Worm (Caenorhabditis elegans): ENCODE measurements around the gene dct-14.

The dct-14 gene

DNA sequence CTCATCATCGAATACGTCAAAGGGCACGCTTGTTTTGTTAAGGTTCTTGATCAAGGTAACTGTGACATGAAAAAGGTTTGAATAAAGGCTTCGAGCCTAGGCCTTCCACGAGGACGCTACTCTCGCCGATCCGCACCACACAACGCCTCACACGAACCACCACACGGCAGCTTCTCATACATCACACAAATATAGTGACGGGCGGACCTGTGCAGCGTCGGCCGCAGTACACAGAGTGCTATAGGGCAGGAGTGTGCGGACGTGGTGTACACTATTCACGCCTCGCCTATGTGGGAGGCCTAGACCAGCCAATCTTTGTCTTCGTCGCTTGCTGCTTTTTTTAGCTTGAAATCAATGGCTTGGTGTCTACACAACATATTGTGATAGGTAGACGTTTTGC is 44.7 kb downstream of the dct-14 start (continued):
- no peak for TF ChIP-seq sox-4 (tag; optimal IDR thresholded peaks at IDR 0.05)
- no peak for TF ChIP-seq C34B4.2 (tag; optimal IDR thresholded peaks at IDR 0.05)
- no peak for TF ChIP-seq ztf-11 (tag; optimal IDR thresholded peaks at IDR 0.05)
- no peak for TF ChIP-seq mep-1 (tag; optimal IDR thresholded peaks at IDR 0.05)
- no peak for TF ChIP-seq ceh-88 (GFP tag; IDR thresholded peaks at IDR 0.05)
- TF ChIP-seq blmp-1 (tag; optimal IDR thresholded peaks at IDR 0.05), result no peak
- no peak for TF ChIP-seq ceh-90 (tag; optimal IDR thresholded peaks at IDR 0.05)
- no peak for TF ChIP-seq sup-37 (GFP tag; optimal IDR thresholded peaks at IDR 0.05)
- TF ChIP-seq ceh-82 (tag; optimal IDR thresholded peaks at IDR 0.05), result peak in 2 of 3 experiments; percentile 16 to 18
- no peak for TF ChIP-seq egl-27 (tag; optimal IDR thresholded peaks at IDR 0.05)
- no peak for TF ChIP-seq zip-4 (GFP tag; optimal IDR thresholded peaks at IDR 0.05)
- no peak for TF ChIP-seq elt-3 (tag; optimal IDR thresholded peaks at IDR 0.05)
- TF ChIP-seq ces-1 (GFP tag; optimal IDR thresholded peaks at IDR 0.05), result no peak
- no peak for TF ChIP-seq hpl-2 (GFP tag; optimal IDR thresholded peaks at IDR 0.05)
- TF ChIP-seq nhr-20 (tag; optimal IDR thresholded peaks at IDR 0.05), result peak; percentile 16
- TF ChIP-seq aly-2 (tag; optimal IDR thresholded peaks at IDR 0.05), result no peak
- TF ChIP-seq elt-2 (tag; optimal IDR thresholded peaks at IDR 0.05), result no peak
- TF ChIP-seq lir-3 (tag; optimal IDR thresholded peaks at IDR 0.05; ENCODE audit: poor library complexity), result no peak
- no peak for TF ChIP-seq ets-5 (GFP tag; IDR thresholded peaks at IDR 0.05)
- no peak for TF ChIP-seq pag-3 (tag; optimal IDR thresholded peaks at IDR 0.05; ENCODE audit: borderline replicate concordance, insufficient read depth)
- no peak for TF ChIP-seq ama-1 (optimal IDR thresholded peaks at IDR 0.05)
- TF ChIP-seq nhr-19 (GFP tag; conservative IDR thresholded peaks at IDR 0.05), result peak; percentile 41
- TF ChIP-seq nhr-71 (tag; optimal IDR thresholded peaks at IDR 0.05), result no peak
- no peak for TF ChIP-seq zag-1 (tag; optimal IDR thresholded peaks at IDR 0.05)
- TF ChIP-seq nhr-47 (tag; optimal IDR thresholded peaks at IDR 0.05), result peak; percentile 59
- TF ChIP-seq hlh-17 (GFP tag; optimal IDR thresholded peaks at IDR 0.05; ENCODE audit: borderline replicate concordance), result no peak
- no peak for TF ChIP-seq tlp-1 (tag; optimal IDR thresholded peaks at IDR 0.05)
- TF ChIP-seq efl-1 (optimal IDR thresholded peaks at IDR 0.05), result peak in 1 of 2 experiments; percentile 23
- peak in 1 of 2 experiments; percentile 73 for TF ChIP-seq efl-1 (GFP tag; optimal IDR thresholded peaks at IDR 0.05 in 1 of 2)
- TF ChIP-seq nhr-12 (tag; optimal IDR thresholded peaks at IDR 0.05), result no peak
- no peak for TF ChIP-seq irx-1 (tag; optimal IDR thresholded peaks at IDR 0.05)
- TF ChIP-seq nhr-76 (tag; optimal IDR thresholded peaks at IDR 0.05), result no peak
- peak; percentile 92 for TF ChIP-seq rnt-1 (tag; optimal IDR thresholded peaks at IDR 0.05)
- peak in 1 of 2 experiments; percentile 10 for TF ChIP-seq lin-35 (GFP tag; optimal IDR thresholded peaks at IDR 0.05)

- peak; percentile 7 for TF ChIP-seq nhr-71 (tag; optimal IDR thresholded peaks at IDR 0.05)
- no peak for TF ChIP-seq pag-3 (tag; optimal IDR thresholded peaks at IDR 0.05; ENCODE audit: borderline replicate concordance, insufficient read depth)
- peak; percentile 29 for TF ChIP-seq ceh-8 (GFP tag; optimal IDR thresholded peaks at IDR 0.05)
Measured at ce11 chrV:20453811-20454210, 46.5 kb downstream of the dct-14 start, which contains the start of gene srd-70. TSS of gene srd-70 (plus strand) at chrV:20454111.

ce11 chrV:20453084-20453483 is 47.2 kb downstream of the dct-14 start, which contains the start of gene F48F5.6:
TSS of gene F48F5.6 (minus strand) at chrV:20453184.
- no peak for TF ChIP-seq aly-2 (tag; optimal IDR thresholded peaks at IDR 0.05)
- TF ChIP-seq nhr-90 (tag; optimal IDR thresholded peaks at IDR 0.05; ENCODE audit: poor library complexity), result no peak

- TF ChIP-seq lsy-2 (tag; optimal IDR thresholded peaks at IDR 0.05) (peak in 1 of 2 experiments; percentile 30), nhr-19 (GFP tag; conservative IDR thresholded peaks at IDR 0.05) (peak; percentile 19; the same call in 1 of the 2 replicates), rnt-1 (tag; optimal IDR thresholded peaks at IDR 0.05) (peak; percentile 67), efl-1 (optimal IDR thresholded peaks at IDR 0.05) (no peak), efl-1 (GFP tag; optimal IDR thresholded peaks at IDR 0.05 in 1 of 2) (peak in 1 of 2 experiments; percentile 82), zag-1 (tag; optimal IDR thresholded peaks at IDR 0.05) (no peak), nhr-11 (tag; optimal IDR thresholded peaks at IDR 0.05) (no peak), hpl-2 (GFP tag; optimal IDR thresholded peaks at IDR 0.05) (no peak), fos-1 (tag; optimal IDR thresholded peaks at IDR 0.05) (no peak), snu-23 (GFP tag; optimal IDR thresholded peaks at IDR 0.05) (peak; percentile 19), unc-130 (tag; optimal IDR thresholded peaks at IDR 0.05) (peak; percentile 5)
Measured at ce11 chrV:20451793-20452192, 48.5 kb downstream of the dct-14 start.

All from whole organism, L1 larva.